Worm (Caenorhabditis elegans): ENCODE measurements around the gene anmt-1.

The anmt-1 gene

DNA sequence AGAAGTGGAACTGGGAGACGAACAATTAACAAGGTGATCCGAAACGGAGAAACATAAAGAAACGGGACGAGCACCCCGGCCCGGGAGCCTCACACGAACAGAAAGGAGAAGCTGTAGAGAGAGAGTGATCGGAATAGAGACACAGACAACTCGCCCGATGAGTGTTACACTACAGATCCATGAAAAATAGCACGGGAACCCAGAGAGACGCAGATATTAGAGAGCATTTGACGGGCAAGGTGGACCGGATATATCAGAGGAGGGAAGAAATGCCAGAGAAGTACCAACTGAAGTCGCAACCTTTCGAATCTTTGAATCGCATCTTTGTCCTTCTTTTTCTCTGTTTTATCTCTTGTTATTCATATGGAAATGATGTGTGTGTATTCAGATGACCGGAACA lies at the start of gene anmt-1:
TSS of gene anmt-1 (plus strand) at position 388 of the 400 bp plus-strand sequence.
- TF ChIP-seq pes-1 (GFP tag; IDR thresholded peaks at IDR 0.05): no peak
- no peak for TF ChIP-seq tbx-11 (GFP tag; IDR thresholded peaks at IDR 0.05)
- no peak for TF ChIP-seq hmbx-1 (tag; optimal IDR thresholded peaks at IDR 0.05)
- no peak for TF ChIP-seq ets-7 (tag; optimal IDR thresholded peaks at IDR 0.05)
- TF ChIP-seq F13C5.2 (tag; optimal IDR thresholded peaks at IDR 0.05): no peak
- no peak for TF ChIP-seq B0310.2 (tag; optimal IDR thresholded peaks at IDR 0.05)

- TF ChIP-seq hmbx-1 (tag; optimal IDR thresholded peaks at IDR 0.05) (no peak), ama-1 (optimal IDR thresholded peaks at IDR 0.05) (no peak), ceh-13 (GFP tag; optimal IDR thresholded peaks at IDR 0.05) (no peak), scrt-1 (GFP tag; IDR thresholded peaks at IDR 0.05) (no peak), hnd-1 (tag; optimal IDR thresholded peaks at IDR 0.05) (no peak)
These were observed 47.8 kb upstream of the anmt-1 start for ce11 chrIII:8636803-8637202.

DNA sequence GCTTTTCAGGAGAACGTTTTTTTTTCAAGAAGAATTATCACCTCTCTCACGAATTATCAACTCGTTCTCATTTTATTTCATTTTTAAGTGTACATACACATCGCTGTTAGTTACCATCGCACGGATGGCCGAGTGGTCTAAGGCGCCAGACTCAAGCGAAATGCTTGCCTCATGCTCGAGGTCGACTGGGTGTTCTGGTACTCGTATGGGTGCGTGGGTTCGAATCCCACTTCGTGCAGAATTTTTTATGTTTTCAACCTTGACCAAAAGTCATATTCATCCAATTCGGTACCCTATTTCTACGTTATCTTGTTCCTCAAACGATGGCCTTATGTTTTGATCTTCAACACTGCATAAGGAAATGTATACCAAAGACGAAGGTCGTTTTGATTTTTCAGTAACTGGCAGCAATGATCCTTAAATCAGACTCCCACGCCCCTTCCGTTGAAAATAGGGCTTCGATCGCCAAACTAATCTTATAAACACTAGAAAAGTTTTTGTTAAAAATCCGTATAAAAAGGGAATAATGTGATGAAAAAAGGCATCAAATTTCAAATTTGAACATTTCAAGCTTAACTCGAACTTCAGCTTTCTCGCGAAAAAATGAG lies 45.3 kb upstream of the anmt-1 start, which contains the start of gene fip-1:
TSS of gene fip-1 (plus strand) at position 558 of the 608 bp plus-strand sequence.
- no peak for TF ChIP-seq ama-1 (optimal IDR thresholded peaks at IDR 0.05)
- TF ChIP-seq flt-1 (GFP tag; IDR thresholded peaks at IDR 0.05): no peak
- peak; percentile 40; the same call in 1 of the 2 replicates for TF ChIP-seq scrt-1 (GFP tag; IDR thresholded peaks at IDR 0.05)

- TF ChIP-seq tbx-11 (GFP tag; IDR thresholded peaks at IDR 0.05) (no peak), scrt-1 (GFP tag; IDR thresholded peaks at IDR 0.05) (no peak), tbx-37 (GFP tag; conservative IDR thresholded peaks at IDR 0.05) (no peak), hmg-4 (GFP tag; optimal IDR thresholded peaks at IDR 0.05) (no peak), sea-1 (GFP tag; conservative IDR thresholded peaks at IDR 0.05) (no peak), aly-1 (tag; optimal IDR thresholded peaks at IDR 0.05) (no peak), pes-1 (GFP tag; IDR thresholded peaks at IDR 0.05) (no peak), ets-7 (tag; optimal IDR thresholded peaks at IDR 0.05) (no peak), flt-1 (GFP tag; IDR thresholded peaks at IDR 0.05) (no peak), ceh-36 (tag; optimal IDR thresholded peaks at IDR 0.05) (no peak)
These were observed 41.0 kb upstream of the anmt-1 start, which contains the start of gene twk-7 for ce11 chrIII:8643639-8644038. twk-7 (minus strand) TSS chrIII:8643739.

DNA sequence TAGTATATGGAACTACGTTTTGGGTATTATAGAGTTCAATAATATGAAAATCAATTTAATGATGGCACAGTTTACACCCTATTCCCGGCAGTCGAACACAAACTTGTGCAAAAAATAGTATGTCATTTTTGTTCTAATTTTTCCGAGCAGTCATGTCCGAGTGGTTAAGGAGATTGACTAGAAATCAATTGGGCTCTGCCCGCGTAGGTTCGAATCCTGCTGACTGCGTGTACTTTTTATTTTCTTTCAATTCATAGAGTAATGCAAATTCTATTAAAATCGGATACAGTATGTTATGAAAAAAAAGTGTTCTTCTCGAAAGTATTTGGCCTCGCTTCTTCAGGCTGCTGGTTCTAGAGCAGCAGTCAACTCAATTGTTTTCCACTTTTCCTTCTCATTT lies 38.6 kb upstream of the anmt-1 start:
- TF ChIP-seq F13C5.2 (tag; optimal IDR thresholded peaks at IDR 0.05) (no peak), ets-7 (tag; optimal IDR thresholded peaks at IDR 0.05) (no peak), tbx-37 (GFP tag; conservative IDR thresholded peaks at IDR 0.05) (no peak), scrt-1 (GFP tag; IDR thresholded peaks at IDR 0.05) (no peak), flt-1 (GFP tag; IDR thresholded peaks at IDR 0.05) (no peak)

ce11 chrIII:8648589-8648988 lies 36.0 kb upstream of the anmt-1 start, which contains the start of gene F22B7.3:
F22B7.3 (plus strand) TSS chrIII:8648889.
- TF ChIP-seq tra-4 (tag; optimal IDR thresholded peaks at IDR 0.05): no peak
- TF ChIP-seq scrt-1 (GFP tag; IDR thresholded peaks at IDR 0.05): no peak
- TF ChIP-seq sea-1 (GFP tag; conservative IDR thresholded peaks at IDR 0.05): no peak
- no peak for TF ChIP-seq tbx-11 (GFP tag; IDR thresholded peaks at IDR 0.05)
- TF ChIP-seq hnd-1 (tag; optimal IDR thresholded peaks at IDR 0.05): no peak
- TF ChIP-seq F13C5.2 (tag; optimal IDR thresholded peaks at IDR 0.05): no peak
- TF ChIP-seq flt-1 (GFP tag; IDR thresholded peaks at IDR 0.05): no peak
- TF ChIP-seq ceh-36 (tag; optimal IDR thresholded peaks at IDR 0.05): no peak
- TF ChIP-seq ets-7 (tag; optimal IDR thresholded peaks at IDR 0.05): no peak
- TF ChIP-seq ama-1 (optimal IDR thresholded peaks at IDR 0.05): no peak
- no peak for TF ChIP-seq hmbx-1 (tag; optimal IDR thresholded peaks at IDR 0.05)
- no peak for TF ChIP-seq pes-1 (GFP tag; IDR thresholded peaks at IDR 0.05)
- no peak for TF ChIP-seq aly-1 (tag; optimal IDR thresholded peaks at IDR 0.05)

- TF ChIP-seq F13C5.2 (tag; optimal IDR thresholded peaks at IDR 0.05) (peak; percentile 87), ama-1 (optimal IDR thresholded peaks at IDR 0.05) (no peak), tra-4 (tag; optimal IDR thresholded peaks at IDR 0.05) (peak; percentile 59), B0310.2 (tag; optimal IDR thresholded peaks at IDR 0.05) (peak; percentile 45), hnd-1 (tag; optimal IDR thresholded peaks at IDR 0.05) (peak; percentile 60), aly-1 (tag; optimal IDR thresholded peaks at IDR 0.05) (peak; percentile 88), ceh-36 (tag; optimal IDR thresholded peaks at IDR 0.05) (peak; percentile 79), hmbx-1 (tag; optimal IDR thresholded peaks at IDR 0.05) (peak; percentile 48), tbx-37 (GFP tag; conservative IDR thresholded peaks at IDR 0.05) (peak; percentile 80; the same call in 1 of the 2 replicates), sea-1 (GFP tag; conservative IDR thresholded peaks at IDR 0.05) (peak; percentile 89), ceh-13 (GFP tag; optimal IDR thresholded peaks at IDR 0.05) (peak; percentile 69), hmg-4 (GFP tag; optimal IDR thresholded peaks at IDR 0.05) (peak; percentile 85), pes-1 (GFP tag; IDR thresholded peaks at IDR 0.05) (peak; percentile 91), flt-1 (GFP tag; IDR thresholded peaks at IDR 0.05) (peak; percentile 87), ets-7 (tag; optimal IDR thresholded peaks at IDR 0.05) (peak; percentile 58), tbx-11 (GFP tag; IDR thresholded peaks at IDR 0.05) (peak; percentile 74), scrt-1 (GFP tag; IDR thresholded peaks at IDR 0.05) (peak; percentile 90)
These were observed 34.3 kb upstream of the anmt-1 start, which contains the start of gene flp-23 for ce11 chrIII:8650235-8650817. flp-23 (plus strand) TSS chrIII:8650767.

ce11 chrIII:8652112-8652694 lies 32.4 kb upstream of the anmt-1 start:
- no peak for TF ChIP-seq F13C5.2 (tag; optimal IDR thresholded peaks at IDR 0.05)
- TF ChIP-seq ceh-36 (tag; optimal IDR thresholded peaks at IDR 0.05): no peak
- TF ChIP-seq sea-1 (GFP tag; conservative IDR thresholded peaks at IDR 0.05): no peak
- no peak for TF ChIP-seq flt-1 (GFP tag; IDR thresholded peaks at IDR 0.05)
- TF ChIP-seq B0310.2 (tag; optimal IDR thresholded peaks at IDR 0.05): no peak
- TF ChIP-seq tbx-11 (GFP tag; IDR thresholded peaks at IDR 0.05): no peak
- TF ChIP-seq tra-4 (tag; optimal IDR thresholded peaks at IDR 0.05): no peak
- no peak for TF ChIP-seq hmg-4 (GFP tag; optimal IDR thresholded peaks at IDR 0.05)
- TF ChIP-seq hnd-1 (tag; optimal IDR thresholded peaks at IDR 0.05): no peak
- TF ChIP-seq tbx-37 (GFP tag; conservative IDR thresholded peaks at IDR 0.05): no peak
- TF ChIP-seq ceh-13 (GFP tag; optimal IDR thresholded peaks at IDR 0.05): no peak
- no peak for TF ChIP-seq ama-1 (optimal IDR thresholded peaks at IDR 0.05)
- no peak for TF ChIP-seq ets-7 (tag; optimal IDR thresholded peaks at IDR 0.05)
- no peak for TF ChIP-seq aly-1 (tag; optimal IDR thresholded peaks at IDR 0.05)
- TF ChIP-seq hmbx-1 (tag; optimal IDR thresholded peaks at IDR 0.05): no peak
- TF ChIP-seq scrt-1 (GFP tag; IDR thresholded peaks at IDR 0.05): no peak
- no peak for TF ChIP-seq pes-1 (GFP tag; IDR thresholded peaks at IDR 0.05)
